Worm (Caenorhabditis elegans) whole organism, late embryonic: ENCODE measurements around the gene pbo-4.

Source experiments
- C08G9.2 ChIP-seq: sonication (generic microtip); optimal IDR thresholded peaks from 2 replicates; lab custom pipeline; 2016; ENCODE audit warnings: mild to moderate bottlenecking, missing genetic modification characterization, moderate library complexity, missing compliant biosample characterization
- C38D4.7 ChIP-seq: fragments of 200-800 bp; sonication (Bioruptor generic); optimal IDR thresholded peaks from 2 replicates; lab custom pipeline; 2018; ENCODE audit warnings: mild to moderate bottlenecking, missing genetic modification characterization, moderate library complexity, missing compliant biosample characterization
- K02D7.2 ChIP-seq: sonication (generic microtip); optimal IDR thresholded peaks from 2 replicates; lab custom pipeline; 2017; ENCODE audit warnings: mild to moderate bottlenecking, missing genetic modification characterization, missing compliant biosample characterization
- ceh-14 ChIP-seq: sonication (generic microtip); optimal IDR thresholded peaks from 2 replicates; lab custom pipeline; 2016; ENCODE audit warnings: missing genotype, missing genetic modification characterization, missing compliant biosample characterization
- ceh-19 ChIP-seq: fragments of 200-800 bp; sonication (Bioruptor generic); optimal IDR thresholded peaks from 2 replicates; lab custom pipeline; 2018; ENCODE audit warnings: mild to moderate bottlenecking, missing genetic modification characterization, missing compliant biosample characterization
- ceh-22 ChIP-seq: sonication (generic microtip); optimal IDR thresholded peaks from 2 replicates; lab custom pipeline; 2017; ENCODE audit warnings: missing biosample characterization, missing genetic modification characterization
- ceh-24 ChIP-seq: sonication (generic microtip); optimal IDR thresholded peaks from 2 replicates; lab custom pipeline; 2016; ENCODE audit warnings: mild to moderate bottlenecking, missing genetic modification characterization, missing compliant biosample characterization
- ceh-9 ChIP-seq: sonication (generic microtip); optimal IDR thresholded peaks from 2 replicates; lab custom pipeline; 2016; ENCODE audit warnings: mild to moderate bottlenecking, missing genetic modification characterization, inconsistent platforms, missing compliant biosample characterization
- dve-1 ChIP-seq: sonication (generic microtip); optimal IDR thresholded peaks from 2 replicates; lab custom pipeline; 2017; ENCODE audit warnings: antibody characterized with exemption, mild to moderate bottlenecking, missing genetic modification characterization, missing compliant biosample characterization
- elt-2 ChIP-seq: sonication (generic microtip); optimal IDR thresholded peaks from 2 replicates; lab custom pipeline; 2016; ENCODE audit warnings: missing genetic modification reagents, missing genetic modification characterization, missing compliant biosample characterization
- fkh-10 ChIP-seq: fragments of 150-350 bp; optimal IDR thresholded peaks from 2 replicates; lab custom pipeline; 2014; ENCODE audit warnings: missing biosample characterization, missing genetic modification reagents, missing genetic modification characterization
- fkh-6 ChIP-seq: sonication (generic microtip); optimal IDR thresholded peaks from 2 replicates; lab custom pipeline; 2016; ENCODE audit warnings: missing genetic modification characterization, missing compliant biosample characterization
- gmeb-2 ChIP-seq: sonication (generic microtip); optimal IDR thresholded peaks from 2 replicates; lab custom pipeline; 2016; ENCODE audit warnings: missing genetic modification characterization, inconsistent platforms, missing compliant biosample characterization
- hlh-13 ChIP-seq: fragments of 200-800 bp; sonication (Bioruptor generic); optimal IDR thresholded peaks from 2 replicates; lab custom pipeline; 2018; ENCODE audit warnings: mild to moderate bottlenecking, missing genetic modification characterization, missing compliant biosample characterization
- lim-6 ChIP-seq: sonication (generic microtip); optimal IDR thresholded peaks from 2 replicates; lab custom pipeline; 2016; ENCODE audit warnings: missing genetic modification characterization, missing compliant biosample characterization
- madf-2 ChIP-seq: sonication (generic microtip); optimal IDR thresholded peaks from 2 replicates; lab custom pipeline; 2017; ENCODE audit warnings: missing genetic modification characterization, missing compliant biosample characterization
- nfya-1 ChIP-seq: sonication (generic microtip); optimal IDR thresholded peaks from 2 replicates; lab custom pipeline; 2017; ENCODE audit warnings: missing genetic modification characterization, mild to moderate bottlenecking, missing compliant biosample characterization, antibody characterized with exemption, moderate library complexity
- nhr-11 ChIP-seq: fragments of 150-350 bp; optimal IDR thresholded peaks from 2 replicates; lab custom pipeline; 2014; ENCODE audit warnings: missing biosample characterization, missing genetic modification characterization
- nhr-232 ChIP-seq: sonication (generic microtip); optimal IDR thresholded peaks from 2 replicates; lab custom pipeline; 2016; ENCODE audit warnings: missing genetic modification characterization, missing compliant biosample characterization
- npax-4 ChIP-seq: sonication (generic microtip); optimal IDR thresholded peaks from 2 replicates; lab custom pipeline; 2016; ENCODE audit warnings: missing genetic modification characterization, missing compliant biosample characterization
- odd-2 ChIP-seq: sonication (generic microtip); optimal IDR thresholded peaks from 2 replicates; lab custom pipeline; 2017; ENCODE audit warnings: antibody characterized with exemption, mild to moderate bottlenecking, missing genetic modification characterization, missing compliant biosample characterization
- pax-1 ChIP-seq: fragments of 150-350 bp; optimal IDR thresholded peaks from 2 replicates; lab custom pipeline; 2014; ENCODE audit warnings: missing biosample characterization, missing genetic modification characterization
- pha-2 ChIP-seq: sonication (generic microtip); optimal IDR thresholded peaks from 2 replicates; lab custom pipeline; 2017; ENCODE audit warnings: mild to moderate bottlenecking, missing genetic modification characterization, missing compliant biosample characterization
- pros-1 ChIP-seq: fragments of 150-350 bp; optimal IDR thresholded peaks from 2 replicates; lab custom pipeline; 2014; ENCODE audit warnings: missing biosample characterization, missing genetic modification reagents, missing genetic modification characterization
- sdc-2 ChIP-seq: sonication (generic microtip); optimal IDR thresholded peaks from 2 replicates; lab custom pipeline; 2016; ENCODE audit warnings: missing genotype, missing genetic modification characterization, missing compliant biosample characterization
- sox-2 ChIP-seq: fragments of 200-800 bp; sonication (Bioruptor generic); IDR thresholded peaks from 2 replicates; pipeline ENCODE4 v1.3.6; 2022; ENCODE audit warnings: missing genetic modification reagents, missing genetic modification characterization, missing compliant biosample characterization
- sox-4 ChIP-seq: sonication (generic microtip); optimal IDR thresholded peaks from 2 replicates; lab custom pipeline; 2017; ENCODE audit warnings: mild to moderate bottlenecking, missing genetic modification characterization, inconsistent platforms, missing compliant biosample characterization
- tbx-2 ChIP-seq: sonication (generic microtip); optimal IDR thresholded peaks from 2 replicates; lab custom pipeline; 2016; ENCODE audit warnings: missing genetic modification characterization, missing compliant biosample characterization
- tbx-7 ChIP-seq: sonication (generic microtip); optimal IDR thresholded peaks from 2 replicates; lab custom pipeline; 2016; ENCODE audit warnings: missing genotype, missing genetic modification characterization, missing compliant biosample characterization
- ttx-3 ChIP-seq: sonication (generic microtip); optimal IDR thresholded peaks from 2 replicates; lab custom pipeline; 2016; ENCODE audit warnings: missing genetic modification reagents, missing genetic modification characterization, missing compliant biosample characterization
- unc-3 ChIP-seq, 2 experiments: fragments of 200-800 bp in 1 of 2; sonication (Bioruptor generic) in 1 of 2; sonication (generic microtip) in 1 of 2; conservative IDR thresholded peaks in 1 of 2; optimal IDR thresholded peaks in 1 of 2; 2 replicates each; pipeline versions ENCODE4 v1.3.6 to Lab custom; 2016 to 2022; ENCODE audit warnings: missing compliant biosample characterization in 2 of 2, missing genetic modification characterization in 2 of 2, missing genetic modification reagents in 1 of 2
- unc-42 ChIP-seq: sonication (generic microtip); optimal IDR thresholded peaks from 2 replicates; lab custom pipeline; 2016; ENCODE audit warnings: missing genotype, missing genetic modification characterization, missing compliant biosample characterization
- ztf-16 ChIP-seq: sonication (generic microtip); optimal IDR thresholded peaks from 2 replicates; lab custom pipeline; 2017; ENCODE audit warnings: missing genetic modification characterization, missing compliant biosample characterization

The pbo-4 gene

ce11 chrX:10914421-10915277 lies 39.3 kb upstream of the pbo-4 start:
- no peak for TF ChIP-seq C38D4.7 (GFP tag; lab: Kevin White, UChicago)
- no peak for TF ChIP-seq sox-4 (tag; lab: Kevin White, UChicago)
- no peak for TF ChIP-seq ttx-3
- no peak for TF ChIP-seq C08G9.2 (tag; lab: Kevin White, UChicago)
- TF ChIP-seq fkh-10 (GFP tag; lab: Kevin White, UChicago) = no peak
- no peak for TF ChIP-seq ceh-22 (tag; lab: Kevin White, UChicago)
- no peak for TF ChIP-seq pros-1 (tag; lab: Kevin White, UChicago)
- TF ChIP-seq K02D7.2 (tag; lab: Kevin White, UChicago) = no peak
- TF ChIP-seq ceh-24 (tag; lab: Kevin White, UChicago) = no peak
- TF ChIP-seq, all 69 proteins: peak for 0

DNA sequence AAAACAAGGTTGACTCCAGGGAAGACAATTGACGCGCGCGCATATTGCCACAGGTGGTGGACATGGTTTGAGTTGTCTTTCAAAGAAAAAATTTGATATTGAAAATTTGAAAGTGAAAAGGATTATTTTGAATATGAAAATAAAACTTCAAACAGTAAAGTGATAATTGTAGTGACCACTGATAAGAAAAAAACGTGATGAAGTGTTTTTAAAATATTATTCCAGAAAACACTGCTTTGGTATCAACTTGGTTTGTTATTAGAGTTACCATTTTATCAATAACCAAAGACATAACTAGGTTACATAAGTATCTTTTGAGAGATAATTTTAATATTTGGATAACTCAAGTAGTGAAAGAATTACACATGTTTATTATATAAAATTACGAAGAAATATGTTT lies 37.7 kb upstream of the pbo-4 start:
- TF ChIP-seq ttx-3 = no peak
- no peak for TF ChIP-seq ceh-9 (tag; lab: Kevin White, UChicago)
- TF ChIP-seq, all 69 proteins: peak for 0

- TF ChIP-seq nfya-1 (tag; lab: Kevin White, UChicago) (no peak), K02D7.2 (tag; lab: Kevin White, UChicago) (no peak), sox-2 (GFP tag; lab: Robert Waterston, UW) (no peak), fkh-10 (GFP tag; lab: Kevin White, UChicago) (no peak), ceh-19 (GFP tag; lab: Kevin White, UChicago) (no peak), lim-6 (tag; lab: Kevin White, UChicago) (no peak), odd-2 (tag; lab: Kevin White, UChicago) (no peak), hlh-13 (GFP tag; lab: Kevin White, UChicago) (no peak), fkh-6 (tag; lab: Kevin White, UChicago) (no peak), C38D4.7 (GFP tag; lab: Kevin White, UChicago) (no peak), nhr-232 (no peak), ztf-16 (no peak), elt-2 (tag; lab: Kevin White, UChicago) (no peak), sdc-2 (tag; lab: Kevin White, UChicago) (no peak), pros-1 (tag; lab: Kevin White, UChicago) (no peak)
Observed at ce11 chrX:10919613-10920012, 34.3 kb upstream of the pbo-4 start, which contains the start of gene nstp-9. Gene nstp-9, minus strand, starts transcription at chrX:10919713.

DNA sequence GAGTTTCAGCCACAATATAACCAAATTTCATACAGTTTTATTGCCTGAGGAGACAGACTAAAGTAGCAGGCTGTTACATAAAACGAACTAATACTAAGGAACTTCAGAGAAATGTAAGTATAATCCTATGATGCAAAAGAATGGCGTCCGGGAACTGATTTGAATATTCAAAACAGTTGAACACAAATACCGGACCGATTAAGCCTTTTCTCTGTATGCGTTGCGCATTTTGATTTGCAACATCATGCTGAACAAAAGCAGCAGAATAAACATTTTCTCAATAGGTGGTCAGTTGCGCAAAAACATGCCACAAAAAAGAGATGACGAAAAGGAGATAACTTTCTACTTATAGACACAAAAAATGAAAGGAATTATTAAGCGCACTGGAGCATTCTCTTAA lies 29.9 kb upstream of the pbo-4 start:
- TF ChIP-seq npax-4 = no peak
- TF ChIP-seq pax-1 (tag; lab: Kevin White, UChicago) = no peak
- no peak for TF ChIP-seq unc-42 (tag; lab: Kevin White, UChicago)
- TF ChIP-seq dve-1 (tag; lab: Kevin White, UChicago) = no peak
- TF ChIP-seq tbx-7 (tag; lab: Kevin White, UChicago) = no peak
- no peak for TF ChIP-seq ceh-24 (tag; lab: Kevin White, UChicago)
- no peak for TF ChIP-seq nhr-11
- no peak for TF ChIP-seq nhr-232
- no peak for TF ChIP-seq gmeb-2 (tag; lab: Kevin White, UChicago)
- TF ChIP-seq tbx-2 (tag; lab: Kevin White, UChicago) = no peak
- no peak for TF ChIP-seq ceh-14 (tag; lab: Kevin White, UChicago)
- no peak for TF ChIP-seq pha-2 (tag; lab: Kevin White, UChicago)
- TF ChIP-seq, all 69 proteins: peak for 0

- TF ChIP-seq ceh-22 (tag; lab: Kevin White, UChicago) (no peak), sdc-2 (tag; lab: Kevin White, UChicago) (peak; percentile 14), pros-1 (tag; lab: Kevin White, UChicago) (no peak), unc-3 (GFP tag; conservative IDR thresholded peaks at IDR 0.05; lab: Robert Waterston, UW) (no peak), unc-3 (tag; optimal IDR thresholded peaks at IDR 0.05; lab: Kevin White, UChicago) (no peak), tbx-2 (tag; lab: Kevin White, UChicago) (peak; percentile 48), madf-2 (tag; lab: Kevin White, UChicago) (no peak)
- TF ChIP-seq, all 69 proteins: peak for 2
Observed at ce11 chrX:10927136-10927535, 26.8 kb upstream of the pbo-4 start.
